Worm (Caenorhabditis elegans) whole organism, L1 larva: Measurements from ENCODE around the gene srg-26.
A peak's percentile ranks its signal among the peaks of the same experiment; 100 is the strongest.

ENCODE experiments used
- C04F5.9 ChIP-seq: sonication (generic microtip); optimal IDR thresholded peaks from 2 replicates; lab custom pipeline; 2016; ENCODE audit warnings: missing genetic modification characterization, missing compliant biosample characterization
- C16A3.4 ChIP-seq: fragments of 150-350 bp; optimal IDR thresholded peaks from 2 replicates; lab custom pipeline; 2014; ENCODE audit warnings: missing biosample characterization, missing genetic modification characterization
- C34B4.2 ChIP-seq: sonication (generic microtip); optimal IDR thresholded peaks from 2 replicates; lab custom pipeline; 2017; ENCODE audit warnings: mild to moderate bottlenecking, missing genetic modification characterization, missing compliant biosample characterization
- alr-1 ChIP-seq: fragments of 200-800 bp; sonication (Bioruptor generic); optimal IDR thresholded peaks from 2 replicates; lab custom pipeline; 2018; ENCODE audit warnings: borderline replicate concordance, mild to moderate bottlenecking, missing genetic modification characterization, missing compliant biosample characterization
- aly-2 ChIP-seq: fragments of 150-350 bp; optimal IDR thresholded peaks from 2 replicates; lab custom pipeline; 2014; ENCODE audit warnings: missing biosample characterization, missing genetic modification characterization
- ceh-8 ChIP-seq: fragments of 200-800 bp; sonication (Bioruptor generic); optimal IDR thresholded peaks from 2 replicates; lab custom pipeline; 2018; ENCODE audit warnings: mild to moderate bottlenecking, missing genetic modification characterization, moderate library complexity, missing compliant biosample characterization
- ceh-88 ChIP-seq: fragments of 200-800 bp; sonication (Bioruptor generic); IDR thresholded peaks from 2 replicates; pipeline ENCODE4 v1.3.6; 2022; ENCODE audit warnings: missing genetic modification characterization, missing compliant biosample characterization
- ceh-90 ChIP-seq: sonication (generic microtip); optimal IDR thresholded peaks from 2 replicates; lab custom pipeline; 2016; ENCODE audit warnings: missing genetic modification characterization, missing compliant biosample characterization
- ces-1 ChIP-seq: fragments of 150-350 bp; optimal IDR thresholded peaks from 2 replicates; lab custom pipeline; 2014; ENCODE audit warnings: missing biosample characterization, missing genetic modification reagents, missing genetic modification characterization
- dpl-1 ChIP-seq, 3 experiments: fragments of 150-350 bp in 2 of 3; sonication (generic microtip) in 1 of 3; optimal IDR thresholded peaks; 2 replicates each; lab custom pipeline; 2014 to 2017; ENCODE audit warnings: missing biosample characterization in 3 of 3, missing genetic modification characterization in 3 of 3, missing genetic modification reagents in 3 of 3
- dsc-1 ChIP-seq: sonication (generic microtip); optimal IDR thresholded peaks from 2 replicates; lab custom pipeline; 2016; ENCODE audit warnings: mild to moderate bottlenecking, missing genetic modification characterization, missing compliant biosample characterization
- efl-1 ChIP-seq, 4 experiments: fragments of 150-350 bp; optimal IDR thresholded peaks in 3 of 4; peaks in 1 of 4; 1 replicate in 1 of 4; 2 replicates in 3 of 4; lab custom pipeline; 2014; ENCODE audit warnings: missing biosample characterization in 2 of 4, missing genetic modification characterization in 2 of 4, missing genetic modification reagents in 2 of 4
- egl-27 ChIP-seq, 2 experiments: fragments of 150-350 bp in 1 of 2; sonication (generic microtip); optimal IDR thresholded peaks; 3 replicates each; lab custom pipeline; 2017 to 2018; ENCODE audit warnings: missing biosample characterization in 2 of 2, missing genetic modification characterization in 2 of 2, missing genetic modification reagents in 2 of 2
- elt-2 ChIP-seq: sonication (generic microtip); optimal IDR thresholded peaks from 2 replicates; lab custom pipeline; 2016; ENCODE audit warnings: missing genetic modification characterization, mild to moderate bottlenecking, inconsistent platforms, missing compliant biosample characterization, missing genetic modification reagents
- fkh-10 ChIP-seq: sonication (generic microtip); optimal IDR thresholded peaks from 2 replicates; lab custom pipeline; 2017; ENCODE audit warnings: missing biosample characterization, missing genetic modification reagents, missing genetic modification characterization
- fkh-8 ChIP-seq: sonication (generic microtip); optimal IDR thresholded peaks from 2 replicates; lab custom pipeline; 2016; ENCODE audit warnings: mild to moderate bottlenecking, missing genetic modification characterization, missing compliant biosample characterization
- grh-1 ChIP-seq: fragments of 200-800 bp; sonication (Bioruptor generic); IDR thresholded peaks from 2 replicates; pipeline ENCODE4 v1.3.6; 2022; ENCODE audit warnings: missing genetic modification reagents, missing genetic modification characterization, missing compliant biosample characterization
- hpl-2 ChIP-seq: fragments of 150-350 bp; optimal IDR thresholded peaks from 2 replicates; lab custom pipeline; 2014; ENCODE audit warnings: missing biosample characterization, missing genetic modification reagents, missing genetic modification characterization
- irx-1 ChIP-seq: sonication (generic microtip); optimal IDR thresholded peaks from 2 replicates; lab custom pipeline; 2016; ENCODE audit warnings: missing genetic modification characterization, missing compliant biosample characterization
- jun-1 ChIP-seq: fragments of 150-350 bp; optimal IDR thresholded peaks from 2 replicates; lab custom pipeline; 2014; ENCODE audit warnings: missing biosample characterization, missing genetic modification reagents, missing genetic modification characterization
- lir-3 ChIP-seq: sonication (generic microtip); optimal IDR thresholded peaks from 2 replicates; lab custom pipeline; 2016; ENCODE audit warnings: mild to moderate bottlenecking, missing genetic modification characterization, moderate library complexity, missing compliant biosample characterization; ENCODE audit not compliant: poor library complexity
- lsy-2 ChIP-seq, 2 experiments: fragments of 150-350 bp; optimal IDR thresholded peaks; 2 replicates each; lab custom pipeline; 2014; ENCODE audit warnings: missing biosample characterization in 2 of 2, missing genetic modification characterization in 2 of 2
- mdl-1 ChIP-seq, 2 experiments: fragments of 150-350 bp; optimal IDR thresholded peaks; 2 replicates each; lab custom pipeline; 2014 to 2017; ENCODE audit warnings: missing biosample characterization in 2 of 2, missing genetic modification characterization in 2 of 2, inconsistent platforms in 1 of 2
- mef-2 ChIP-seq: fragments of 150-350 bp; optimal IDR thresholded peaks from 2 replicates; lab custom pipeline; 2014; ENCODE audit warnings: missing biosample characterization, missing genetic modification characterization
- mep-1 ChIP-seq: fragments of 150-350 bp; optimal IDR thresholded peaks from 2 replicates; lab custom pipeline; 2014; ENCODE audit warnings: missing biosample characterization, missing genetic modification characterization
- nhr-11 ChIP-seq: fragments of 150-350 bp; optimal IDR thresholded peaks from 2 replicates; lab custom pipeline; 2014; ENCODE audit warnings: missing biosample characterization, missing genetic modification characterization
- nhr-12 ChIP-seq: sonication (generic microtip); optimal IDR thresholded peaks from 2 replicates; lab custom pipeline; 2017; ENCODE audit warnings: missing biosample characterization, missing genetic modification characterization
- nhr-20 ChIP-seq: sonication (generic microtip); optimal IDR thresholded peaks from 2 replicates; lab custom pipeline; 2016; ENCODE audit warnings: mild to moderate bottlenecking, missing genetic modification characterization, missing compliant biosample characterization
- nhr-237 ChIP-seq: fragments of 150-350 bp; optimal IDR thresholded peaks from 2 replicates; lab custom pipeline; 2014; ENCODE audit warnings: missing biosample characterization, missing genetic modification characterization
- nhr-28 ChIP-seq: fragments of 150-350 bp; optimal IDR thresholded peaks from 2 replicates; lab custom pipeline; 2014; ENCODE audit warnings: missing biosample characterization, missing genetic modification characterization
- nhr-47 ChIP-seq: sonication (generic microtip); optimal IDR thresholded peaks from 2 replicates; lab custom pipeline; 2016; ENCODE audit warnings: mild to moderate bottlenecking, missing genetic modification characterization, moderate library complexity, missing compliant biosample characterization
- nhr-71 ChIP-seq: sonication (generic microtip); optimal IDR thresholded peaks from 2 replicates; lab custom pipeline; 2016; ENCODE audit warnings: mild to moderate bottlenecking, missing genetic modification characterization, moderate library complexity, missing compliant biosample characterization
- nhr-76 ChIP-seq: sonication (generic microtip); optimal IDR thresholded peaks from 2 replicates; lab custom pipeline; 2017; ENCODE audit warnings: missing biosample characterization, missing genetic modification characterization
- nhr-85 ChIP-seq: sonication (generic microtip); peaks from one replicate; lab custom pipeline; 2016; ENCODE audit warnings: missing genetic modification characterization, inconsistent platforms, missing compliant biosample characterization
- pax-3 ChIP-seq: fragments of 200-800 bp; sonication (Bioruptor generic); optimal IDR thresholded peaks from 2 replicates; lab custom pipeline; 2018; ENCODE audit warnings: mild to moderate bottlenecking, missing genetic modification characterization, moderate library complexity, missing compliant biosample characterization
- snpc-4 ChIP-seq: fragments of 150-350 bp; optimal IDR thresholded peaks from 2 replicates; lab custom pipeline; 2014; ENCODE audit warnings: missing biosample characterization, missing genetic modification characterization
- snu-23 ChIP-seq: sonication (generic microtip); optimal IDR thresholded peaks from 2 replicates; lab custom pipeline; 2016; ENCODE audit warnings: missing genetic modification characterization, missing compliant biosample characterization
- sox-4 ChIP-seq: sonication (generic microtip); optimal IDR thresholded peaks from 2 replicates; lab custom pipeline; 2016; ENCODE audit warnings: missing genetic modification characterization, missing compliant biosample characterization
- swsn-7 ChIP-seq: sonication (generic microtip); optimal IDR thresholded peaks from 2 replicates; lab custom pipeline; 2016; ENCODE audit warnings: missing genetic modification characterization, missing compliant biosample characterization
- tbx-2 ChIP-seq: sonication (generic microtip); optimal IDR thresholded peaks from 2 replicates; lab custom pipeline; 2016; ENCODE audit warnings: missing genetic modification characterization, missing compliant biosample characterization
- unc-62 ChIP-seq: fragments of 150-350 bp; optimal IDR thresholded peaks from 2 replicates; lab custom pipeline; 2014; ENCODE audit warnings: missing biosample characterization, missing genetic modification reagents, missing genetic modification characterization
- unc-86 ChIP-seq: sonication (generic microtip); optimal IDR thresholded peaks from 2 replicates; lab custom pipeline; 2016; ENCODE audit warnings: missing genetic modification characterization, missing compliant biosample characterization
- xbp-1 ChIP-seq: sonication (generic microtip); optimal IDR thresholded peaks from 2 replicates; lab custom pipeline; 2016; ENCODE audit warnings: missing genetic modification characterization, missing compliant biosample characterization
- ztf-4 ChIP-seq: fragments of 150-350 bp; optimal IDR thresholded peaks from 2 replicates; lab custom pipeline; 2014; ENCODE audit warnings: missing biosample characterization, missing genetic modification characterization

Gene srg-26

DNA sequence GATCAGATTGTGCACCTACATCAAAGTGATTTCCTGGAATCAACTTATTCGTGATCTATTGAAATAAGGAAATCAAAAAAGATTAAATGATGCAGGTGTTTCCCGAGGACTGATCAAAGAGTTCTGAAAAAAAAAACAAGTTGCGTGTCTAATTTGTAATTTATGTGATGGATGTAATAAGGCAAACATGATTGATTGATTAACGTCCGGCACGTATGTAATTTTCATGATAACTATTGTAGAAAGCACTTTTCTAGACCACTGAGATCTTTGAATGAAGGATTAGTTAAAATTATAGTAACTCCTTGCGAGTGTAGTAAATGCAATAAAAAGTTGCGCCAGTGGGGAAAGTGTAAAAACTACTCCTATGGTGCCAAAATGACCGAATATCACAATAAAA is 14.4 kb downstream of the srg-26 start, which contains the start of gene srg-25:
TSS of gene srg-25 (minus strand) at position 101 of the 400 bp plus-strand sequence.
- TF ChIP-seq lir-3 (tag; lab: Kevin White, UChicago), result no peak
- TF ChIP-seq fkh-8 (tag; lab: Kevin White, UChicago), result peak; percentile 17

DNA sequence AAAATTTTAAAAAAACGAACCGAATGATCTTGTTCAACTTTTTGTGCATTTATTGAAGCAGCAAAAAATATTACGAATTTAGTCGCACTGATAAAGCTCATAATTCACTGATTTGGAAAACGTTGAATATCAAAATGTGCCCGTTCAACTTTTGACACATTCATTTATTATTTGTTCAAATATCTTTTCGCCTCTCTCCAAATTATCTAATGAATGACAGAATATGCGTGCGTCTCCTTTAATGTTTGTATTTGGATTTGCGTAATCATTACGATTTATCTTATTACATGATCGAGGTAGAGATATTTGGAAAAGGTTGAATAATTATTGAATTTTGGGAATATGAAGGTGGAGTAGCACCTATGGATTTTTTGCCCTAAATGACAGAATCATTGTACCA is 18.4 kb downstream of the srg-26 start, which contains the start of gene T09D3.3:
TSS of gene T09D3.3 (minus strand) at position 101 of the 400 bp plus-strand sequence.
- TF ChIP-seq nhr-237 (tag; lab: Kevin White, UChicago) (no peak), nhr-12 (tag; lab: Kevin White, UChicago) (no peak), nhr-71 (tag; lab: Kevin White, UChicago) (no peak)
- TF ChIP-seq, all 84 proteins: peak for 0

DNA sequence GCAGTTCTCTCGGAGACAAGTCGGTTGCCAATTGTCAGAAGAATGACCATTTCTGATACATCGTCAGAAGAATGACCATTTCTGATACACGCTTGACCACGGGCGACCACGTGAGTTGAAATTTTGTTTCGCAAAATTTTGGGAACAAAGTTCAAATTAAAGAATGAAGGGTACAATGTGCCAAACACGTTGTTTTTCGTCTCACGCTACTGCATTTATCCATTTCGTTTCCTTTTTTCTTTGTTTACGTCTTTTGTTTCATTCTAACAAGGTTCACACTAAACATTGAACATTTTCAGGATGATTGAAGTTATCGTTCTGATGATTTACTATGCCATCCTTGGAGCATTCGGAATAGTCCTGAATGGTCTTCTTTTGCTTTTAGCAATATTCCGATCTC is 20.4 kb downstream of the srg-26 start, which contains the start of gene srd-9:
TSS of gene srd-9 (plus strand) at position 301 of the 400 bp plus-strand sequence.
- TF ChIP-seq swsn-7 (tag; lab: Kevin White, UChicago), result no peak
- TF ChIP-seq ceh-88 (GFP tag; lab: Robert Waterston, UW), result no peak
- no peak for TF ChIP-seq elt-2
- TF ChIP-seq egl-27 (tag; optimal IDR thresholded peaks at IDR 0.05; lab: Kevin White, UChicago), result no peak
- no peak for TF ChIP-seq lsy-2 (tag; optimal IDR thresholded peaks at IDR 0.05; lab: Kevin White, UChicago)
- TF ChIP-seq irx-1 (tag; lab: Kevin White, UChicago), result no peak
- TF ChIP-seq tbx-2, result no peak
- no peak for TF ChIP-seq xbp-1 (tag; lab: Kevin White, UChicago)
- no peak for TF ChIP-seq ceh-90 (tag; lab: Kevin White, UChicago)
- no peak for TF ChIP-seq nhr-47
- TF ChIP-seq nhr-76 (tag; lab: Kevin White, UChicago), result no peak
- TF ChIP-seq grh-1 (GFP tag; lab: Robert Waterston, UW), result no peak
- no peak for TF ChIP-seq dsc-1 (tag; lab: Kevin White, UChicago)
- TF ChIP-seq, all 84 proteins: peak for 0

DNA sequence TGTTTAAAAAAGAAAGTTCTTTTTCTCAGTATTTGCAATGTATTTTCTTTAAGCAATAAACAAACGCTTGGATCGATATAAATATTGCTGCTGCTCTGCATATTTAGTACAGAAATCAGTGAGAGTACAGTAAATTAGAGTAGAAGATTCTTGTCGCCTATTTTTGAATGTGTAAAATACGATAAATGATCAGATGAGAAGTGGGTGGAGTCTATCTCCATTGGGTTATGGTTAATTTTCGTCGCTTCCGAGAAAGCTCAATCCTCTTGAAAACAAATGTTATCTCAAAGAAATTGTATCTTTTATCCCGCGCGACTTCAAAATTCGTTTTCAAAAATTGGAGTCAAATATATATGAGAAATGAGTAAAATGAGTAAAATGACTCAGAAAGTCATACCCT is 27.7 kb downstream of the srg-26 start, which contains the start of gene nhr-216:
TSS of gene nhr-216 (minus strand) at position 101 of the 400 bp plus-strand sequence.
- no peak for TF ChIP-seq fkh-10 (GFP tag; lab: Kevin White, UChicago)
- TF ChIP-seq ceh-88 (GFP tag; lab: Robert Waterston, UW), result no peak
- no peak for TF ChIP-seq nhr-47
- TF ChIP-seq unc-86 (tag; lab: Kevin White, UChicago), result no peak
- TF ChIP-seq hpl-2, result no peak
- no peak for TF ChIP-seq fkh-8 (tag; lab: Kevin White, UChicago)
- TF ChIP-seq dpl-1 (GFP tag; optimal IDR thresholded peaks at IDR 0.05; lab: Kevin White, UChicago), result no peak
- no peak for TF ChIP-seq nhr-76 (tag; lab: Kevin White, UChicago)
- no peak for TF ChIP-seq alr-1 (tag; lab: Kevin White, UChicago)
- no peak for TF ChIP-seq unc-62 (GFP tag; lab: Kevin White, UChicago)
- TF ChIP-seq jun-1, result no peak
- no peak for TF ChIP-seq snu-23 (GFP tag; lab: Kevin White, UChicago)
- TF ChIP-seq C34B4.2, result no peak

DNA sequence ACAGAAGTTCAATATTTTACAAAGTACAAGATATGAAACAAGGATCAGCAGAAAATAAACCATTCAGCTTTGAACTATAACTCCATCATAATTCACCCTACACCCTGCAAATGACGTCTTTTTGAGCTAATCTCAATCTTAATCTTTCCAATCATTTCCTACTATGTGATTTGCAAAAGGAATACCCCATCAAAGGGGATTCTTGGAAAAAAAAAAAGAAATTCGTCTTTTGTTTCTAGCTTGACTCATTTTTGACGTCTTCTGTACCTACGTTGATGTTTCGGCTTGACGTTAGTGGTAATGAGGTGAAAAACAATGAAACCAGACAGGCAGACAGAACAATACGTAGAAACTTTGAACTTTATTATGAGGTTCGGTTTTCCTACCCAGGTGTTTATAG is 31.2 kb downstream of the srg-26 start:
- TF ChIP-seq ces-1 (GFP tag; lab: Kevin White, UChicago) (no peak), mep-1 (tag; lab: Kevin White, UChicago) (no peak), sox-4 (tag; lab: Kevin White, UChicago) (peak; percentile 31), C04F5.9 (no peak), mef-2 (tag; lab: Kevin White, UChicago) (no peak), ceh-8 (GFP tag; lab: Kevin White, UChicago) (no peak), fkh-8 (tag; lab: Kevin White, UChicago) (peak; percentile 67), aly-2 (no peak), nhr-28 (no peak), nhr-11 (tag; lab: Kevin White, UChicago) (no peak), mdl-1 (tag; optimal IDR thresholded peaks at IDR 0.05; lab: Kevin White, UChicago) (no peak), snpc-4 (no peak), ztf-4 (no peak), C16A3.4 (no peak), dsc-1 (tag; lab: Kevin White, UChicago) (peak; percentile 89), nhr-85 (tag; lab: Kevin White, UChicago) (no peak), nhr-20 (tag; lab: Kevin White, UChicago) (no peak), efl-1 (optimal IDR thresholded peaks at IDR 0.05; lab: Kevin White, UChicago) (no peak), efl-1 (GFP tag; optimal IDR thresholded peaks at IDR 0.05 in 1 of 2; lab: Kevin White, UChicago) (no peak), pax-3 (tag; lab: Kevin White, UChicago) (peak; percentile 58), irx-1 (tag; lab: Kevin White, UChicago) (no peak)
